Fruit fly (Drosophila melanogaster) whole organism, prepupa: ENCODE results near the gene CG5280.

Source experiments
- CG10631 ChIP-seq: fragments of 200-800 bp; sonication (Bioruptor generic); optimal IDR thresholded peaks from 2 replicates; lab custom pipeline; 2016; ENCODE audit warnings: missing biosample characterization, missing genetic modification characterization
- CG11294 ChIP-seq: fragments of 200-800 bp; sonication (Bioruptor generic); IDR thresholded peaks from 2 replicates; pipeline ENCODE4 v1.3.6; 2022; ENCODE audit warnings: missing biosample characterization, missing genetic modification characterization
- CG1621 ChIP-seq: fragments of 200-800 bp; sonication (Bioruptor generic); optimal IDR thresholded peaks from 3 replicates; lab custom pipeline; 2018; ENCODE audit warnings: missing biosample characterization, mild to moderate bottlenecking, missing genetic modification characterization
- CG16779 ChIP-seq: fragments of 200-800 bp; sonication (Bioruptor generic); optimal IDR thresholded peaks from 3 replicates; lab custom pipeline; 2017; ENCODE audit warnings: missing biosample characterization, mild to moderate bottlenecking, missing genetic modification characterization
- CG3919 ChIP-seq: fragments of 200-800 bp; sonication (Bioruptor generic); optimal IDR thresholded peaks from 3 replicates; lab custom pipeline; 2016; ENCODE audit warnings: missing biosample characterization, missing genetic modification characterization
- CG4318 ChIP-seq: fragments of 200-800 bp; sonication (Bioruptor generic); optimal IDR thresholded peaks from 3 replicates; lab custom pipeline; 2017; ENCODE audit warnings: missing biosample characterization, mild to moderate bottlenecking, missing genetic modification characterization
- CG6163 ChIP-seq: fragments of 200-800 bp; sonication (Bioruptor generic); IDR thresholded peaks from 3 replicates; pipeline ENCODE4 v1.3.6; 2022; ENCODE audit warnings: missing biosample characterization, missing genetic modification characterization
- CG6276 ChIP-seq: fragments of 200-800 bp; sonication (Bioruptor generic); optimal IDR thresholded peaks from 2 replicates; lab custom pipeline; 2017; ENCODE audit warnings: missing biosample characterization, mild to moderate bottlenecking, missing genetic modification characterization
- CG6792 ChIP-seq: fragments of 200-800 bp; sonication (Bioruptor generic); optimal IDR thresholded peaks from 3 replicates; lab custom pipeline; 2016; ENCODE audit warnings: missing biosample characterization, missing genetic modification characterization
- CG6808 ChIP-seq: fragments of 200-800 bp; sonication (Bioruptor generic); optimal IDR thresholded peaks from 3 replicates; lab custom pipeline; 2017; ENCODE audit warnings: missing biosample characterization, missing genetic modification characterization, mild to moderate bottlenecking, moderate library complexity, missing genetic modification reagents
- CG7368 ChIP-seq: fragments of 200-800 bp; sonication (Bioruptor generic); optimal IDR thresholded peaks from 3 replicates; lab custom pipeline; 2016; ENCODE audit warnings: missing biosample characterization, missing genetic modification characterization
- CG8119 ChIP-seq: fragments of 200-800 bp; sonication (Bioruptor generic); IDR thresholded peaks from 3 replicates; pipeline ENCODE4 v1.3.6; 2022; ENCODE audit warnings: missing biosample characterization, missing genetic modification characterization
- CG9139 ChIP-seq: fragments of 200-800 bp; sonication (Bioruptor generic); optimal IDR thresholded peaks from 3 replicates; lab custom pipeline; 2017; ENCODE audit warnings: missing biosample characterization, mild to moderate bottlenecking, missing genetic modification characterization
- Eip75B ChIP-seq: fragments of 200-800 bp; sonication (Bioruptor generic); optimal IDR thresholded peaks from 3 replicates; lab custom pipeline; 2016; ENCODE audit warnings: missing biosample characterization, missing genetic modification characterization
- Eip93F ChIP-seq: fragments of 200-800 bp; sonication (Bioruptor generic); optimal IDR thresholded peaks from 2 replicates; lab custom pipeline; 2016; ENCODE audit warnings: missing biosample characterization, mild to moderate bottlenecking, missing genetic modification characterization
- Ets21C ChIP-seq: fragments of 200-800 bp; sonication (Bioruptor generic); optimal IDR thresholded peaks from 3 replicates; lab custom pipeline; 2016; ENCODE audit warnings: missing biosample characterization, missing genetic modification characterization
- Ets96B ChIP-seq: fragments of 200-800 bp; optimal IDR thresholded peaks from 2 replicates; lab custom pipeline; 2019; ENCODE audit warnings: missing biosample characterization, mild to moderate bottlenecking, missing genetic modification characterization, moderate library complexity
- Gug ChIP-seq: fragments of 200-800 bp; sonication (Bioruptor generic); IDR thresholded peaks from 2 replicates; pipeline ENCODE4 v1.3.6; 2022; ENCODE audit warnings: missing biosample characterization, missing genetic modification characterization
- Hr39 ChIP-seq: fragments of 200-800 bp; sonication (Bioruptor generic); optimal IDR thresholded peaks from 2 replicates; lab custom pipeline; 2016; ENCODE audit warnings: missing biosample characterization, missing genetic modification characterization
- Lpt ChIP-seq: fragments of 200-800 bp; sonication (Bioruptor generic); optimal IDR thresholded peaks from 3 replicates; lab custom pipeline; 2016; ENCODE audit warnings: missing biosample characterization, missing genetic modification characterization
- Met ChIP-seq: fragments of 200-800 bp; sonication (Bioruptor generic); optimal IDR thresholded peaks from 3 replicates; lab custom pipeline; 2016; ENCODE audit warnings: missing biosample characterization, missing genetic modification characterization
- Smox ChIP-seq: fragments of 200-800 bp; sonication (Bioruptor generic); optimal IDR thresholded peaks from 3 replicates; lab custom pipeline; 2016; ENCODE audit warnings: missing biosample characterization, missing genetic modification characterization
- Sox102F ChIP-seq: fragments of 200-800 bp; sonication (Bioruptor generic); optimal IDR thresholded peaks from 2 replicates; lab custom pipeline; 2016; ENCODE audit warnings: missing biosample characterization, mild to moderate bottlenecking, missing genetic modification characterization
- Sox14 ChIP-seq: fragments of 200-800 bp; sonication (Bioruptor generic); optimal IDR thresholded peaks from 3 replicates; lab custom pipeline; 2016; ENCODE audit warnings: missing biosample characterization, missing genetic modification characterization
- achi ChIP-seq: fragments of 200-800 bp; sonication (Bioruptor generic); optimal IDR thresholded peaks from 3 replicates; lab custom pipeline; 2016; ENCODE audit warnings: missing biosample characterization, missing genetic modification characterization
- acj6 ChIP-seq: fragments of 200-800 bp; sonication (Bioruptor generic); optimal IDR thresholded peaks from 3 replicates; lab custom pipeline; 2016; ENCODE audit warnings: missing biosample characterization, missing genetic modification characterization
- dac ChIP-seq: fragments of 200-800 bp; sonication (Bioruptor generic); optimal IDR thresholded peaks from 2 replicates; lab custom pipeline; 2017; ENCODE audit warnings: missing biosample characterization, mild to moderate bottlenecking, missing genetic modification characterization
- dsx ChIP-seq: fragments of 200-800 bp; optimal IDR thresholded peaks from 3 replicates; lab custom pipeline; 2019; ENCODE audit warnings: missing biosample characterization, mild to moderate bottlenecking, missing genetic modification characterization, moderate library complexity; ENCODE audit not compliant: poor library complexity, severe bottlenecking
- eg ChIP-seq: fragments of 200-800 bp; sonication (Bioruptor generic); IDR thresholded peaks from 3 replicates; pipeline ENCODE4 v1.3.6; 2022; ENCODE audit warnings: missing biosample characterization, missing genetic modification characterization
- esn ChIP-seq: fragments of 200-800 bp; sonication (Bioruptor generic); optimal IDR thresholded peaks from 2 replicates; lab custom pipeline; 2016; ENCODE audit warnings: missing biosample characterization, mild to moderate bottlenecking, missing genetic modification characterization, moderate library complexity
- fd59A ChIP-seq: fragments of 200-800 bp; sonication (Bioruptor generic); optimal IDR thresholded peaks from 2 replicates; lab custom pipeline; 2017; ENCODE audit warnings: missing biosample characterization, mild to moderate bottlenecking, missing genetic modification characterization, missing genetic modification reagents
- fd85E ChIP-seq: fragments of 200-800 bp; sonication (Bioruptor generic); optimal IDR thresholded peaks from 3 replicates; lab custom pipeline; 2016; ENCODE audit warnings: missing biosample characterization, missing genetic modification characterization
- fkh ChIP-seq: fragments of 200-800 bp; sonication (Bioruptor generic); optimal IDR thresholded peaks from 3 replicates; lab custom pipeline; 2017; ENCODE audit warnings: missing biosample characterization, mild to moderate bottlenecking, missing genetic modification characterization, moderate library complexity
- net ChIP-seq: fragments of 200-800 bp; sonication (Bioruptor generic); optimal IDR thresholded peaks from 3 replicates; lab custom pipeline; 2016; ENCODE audit warnings: missing biosample characterization, missing genetic modification characterization
- pdm3 ChIP-seq: fragments of 200-800 bp; sonication (Bioruptor generic); optimal IDR thresholded peaks from 3 replicates; lab custom pipeline; 2016; ENCODE audit warnings: missing biosample characterization, missing genetic modification characterization
- salr ChIP-seq, 2 experiments: fragments of 200-800 bp; sonication (Bioruptor generic); optimal IDR thresholded peaks; 3 replicates each; lab custom pipeline; 2016 to 2018; ENCODE audit warnings: missing biosample characterization in 2 of 2, missing genetic modification characterization in 2 of 2, mild to moderate bottlenecking in 1 of 2
- spab ChIP-seq: fragments of 200-800 bp; sonication (Bioruptor generic); optimal IDR thresholded peaks from 2 replicates; lab custom pipeline; 2017; ENCODE audit warnings: missing biosample characterization, mild to moderate bottlenecking, missing genetic modification characterization, missing genetic modification reagents
- ss ChIP-seq, 2 experiments: fragments of 200-800 bp; sonication (Bioruptor generic); optimal IDR thresholded peaks; 2 replicates in 1 of 2; 3 replicates in 1 of 2; lab custom pipeline; 2017 to 2018; ENCODE audit warnings: mild to moderate bottlenecking in 2 of 2, missing biosample characterization in 2 of 2, missing genetic modification characterization in 2 of 2, moderate library complexity in 1 of 2
- svp ChIP-seq: fragments of 200-800 bp; sonication (Bioruptor generic); peaks from one replicate; lab custom pipeline; 2016; ENCODE audit warnings: missing biosample characterization, missing genetic modification characterization
- topi ChIP-seq: fragments of 200-800 bp; sonication (Bioruptor generic); optimal IDR thresholded peaks from 3 replicates; lab custom pipeline; 2016; ENCODE audit warnings: missing biosample characterization, missing genetic modification characterization
- vri ChIP-seq: fragments of 200-800 bp; sonication (Bioruptor generic); optimal IDR thresholded peaks from 3 replicates; lab custom pipeline; 2016; ENCODE audit warnings: missing biosample characterization, mild to moderate bottlenecking, missing genetic modification characterization

Gene CG5280

dm6 chr3L:8958557-8958956, 31.5 kb downstream of the CG5280 start, which contains the start of gene CG13313:
CG13313 (plus strand) TSS chr3L:8958857.
- TF ChIP-seq CG11294 (no peak), CG8119 (GFP tag; lab: Robert Waterston, UW) (no peak), ss (GFP tag; optimal IDR thresholded peaks at IDR 0.05; lab: Kevin White, UChicago) (no peak), vri (GFP tag; lab: Kevin White, UChicago) (no peak), Sox14 (GFP tag; lab: Kevin White, UChicago) (no peak), esn (GFP tag; lab: Kevin White, UChicago) (no peak), svp (no peak), fd59A (no peak), fkh (GFP tag; lab: Kevin White, UChicago) (no peak), CG6808 (GFP tag; lab: Kevin White, UChicago) (no peak), eg (no peak), Hr39 (no peak), fd85E (GFP tag; lab: Kevin White, UChicago) (no peak), pdm3 (GFP tag; lab: Kevin White, UChicago) (no peak), CG1621 (tag; lab: Kevin White, UChicago) (no peak)

- TF ChIP-seq fd85E (GFP tag; lab: Kevin White, UChicago) (no peak), spab (GFP tag; lab: Kevin White, UChicago) (no peak), fkh (GFP tag; lab: Kevin White, UChicago) (peak; percentile 61), dac (GFP tag; lab: Kevin White, UChicago) (no peak)
- TF ChIP-seq, all 60 proteins: peak for 1
Observed at dm6 chr3L:8956669-8957068, 33.4 kb downstream of the CG5280 start, which contains the start of gene mRpL12. mRpL12 (plus strand) TSS chr3L:8956791.

dm6 chr3L:8955199-8955598, 34.8 kb downstream of the CG5280 start:
- TF ChIP-seq CG6163 (GFP tag; lab: Robert Waterston, UW): no peak
- no peak for TF ChIP-seq fd59A
- TF ChIP-seq CG3919 (GFP tag; lab: Kevin White, UChicago): no peak
- peak; percentile 92 for TF ChIP-seq svp

dm6 chr3L:8954648-8955033, 35.4 kb downstream of the CG5280 start, which contains the start of gene GNBP3:
GNBP3 (plus strand) TSS chr3L:8955021.
- peak; percentile 90 for TF ChIP-seq CG6808 (GFP tag; lab: Kevin White, UChicago)
- TF ChIP-seq fd59A: peak; percentile 78
- peak; percentile 94 for TF ChIP-seq Smox (GFP tag; lab: Kevin White, UChicago)
- TF ChIP-seq Eip75B: peak; percentile 91
- no peak for TF ChIP-seq CG4318 (GFP tag; lab: Kevin White, UChicago)
- TF ChIP-seq Ets21C: peak; percentile 84
- peak; percentile 91 for TF ChIP-seq Sox14 (GFP tag; lab: Kevin White, UChicago)
- peak; percentile 95 for TF ChIP-seq CG3919 (GFP tag; lab: Kevin White, UChicago)
- TF ChIP-seq dac (GFP tag; lab: Kevin White, UChicago): peak; percentile 75
- TF ChIP-seq Sox102F (GFP tag; lab: Kevin White, UChicago): peak; percentile 98
- TF ChIP-seq CG6276 (GFP tag; lab: Kevin White, UChicago): no peak
- TF ChIP-seq Eip93F: peak; percentile 97
- TF ChIP-seq CG1621 (tag; lab: Kevin White, UChicago): peak; percentile 87
- TF ChIP-seq CG6163 (GFP tag; lab: Robert Waterston, UW): peak; percentile 97
- peak; percentile 87 for TF ChIP-seq CG16779 (tag; lab: Kevin White, UChicago)
- TF ChIP-seq Ets96B (tag; lab: Kevin White, UChicago): peak; percentile 92
- TF ChIP-seq esn (GFP tag; lab: Kevin White, UChicago): peak; percentile 97
- peak; percentile 77 for TF ChIP-seq Gug (GFP tag; lab: Robert Waterston, UW)
- peak; percentile 93 for TF ChIP-seq CG6792 (GFP tag; lab: Kevin White, UChicago)
- TF ChIP-seq CG9139 (GFP tag; lab: Kevin White, UChicago): peak; percentile 88
- peak; percentile 83 for TF ChIP-seq eg
- peak; percentile 94 for TF ChIP-seq dsx (GFP tag; lab: Kevin White, UChicago)
- no peak for TF ChIP-seq Met (GFP tag; lab: Kevin White, UChicago)
- TF ChIP-seq vri (GFP tag; lab: Kevin White, UChicago): peak; percentile 94
- peak; percentile 92 for TF ChIP-seq CG10631 (GFP tag; lab: Kevin White, UChicago)
- peak; percentile 81 for TF ChIP-seq fd85E (GFP tag; lab: Kevin White, UChicago)
- TF ChIP-seq Lpt: peak; percentile 84
- peak; percentile 89 to 92 for TF ChIP-seq ss (GFP tag; optimal IDR thresholded peaks at IDR 0.05; lab: Kevin White, UChicago)
- TF ChIP-seq net (GFP tag; lab: Kevin White, UChicago): peak; percentile 92
- peak; percentile 85 for TF ChIP-seq spab (GFP tag; lab: Kevin White, UChicago)
- TF ChIP-seq CG8119 (GFP tag; lab: Robert Waterston, UW): peak; percentile 86
- TF ChIP-seq fkh (GFP tag; lab: Kevin White, UChicago): peak; percentile 66
- TF ChIP-seq CG11294: no peak; the same call in 1 of the 2 replicates
- TF ChIP-seq salr (GFP tag; optimal IDR thresholded peaks at IDR 0.05; lab: Kevin White, UChicago): peak; percentile 76 to 79
- TF ChIP-seq topi (GFP tag; lab: Kevin White, UChicago): peak; percentile 95
- peak; percentile 90 for TF ChIP-seq achi (GFP tag; lab: Kevin White, UChicago)
- TF ChIP-seq CG7368 (GFP tag; lab: Kevin White, UChicago): peak; percentile 88
- peak; percentile 94 for TF ChIP-seq svp
- peak; percentile 91 for TF ChIP-seq acj6
- TF ChIP-seq pdm3 (GFP tag; lab: Kevin White, UChicago): no peak
